Fruit fly (Drosophila melanogaster) whole organism, embryonic: Measurements from ENCODE around the gene CG17612.

Source experiments
- Abd-B ChIP-seq: fragments of 200-800 bp; sonication (Bioruptor generic); optimal IDR thresholded peaks from 2 replicates; lab custom pipeline; 2018; ENCODE audit warnings: missing biosample characterization, mild to moderate bottlenecking, missing genetic modification characterization, moderate library complexity
- Aef1 ChIP-seq: fragments of 200-800 bp; sonication (Bioruptor generic); IDR thresholded peaks from 3 replicates; pipeline ENCODE4 v1.3.6; 2022; ENCODE audit warnings: missing biosample characterization, missing genetic modification characterization
- Bdp1 ChIP-seq: fragments of 200-800 bp; sonication (Bioruptor generic); optimal IDR thresholded peaks from 3 replicates; lab custom pipeline; 2016; ENCODE audit warnings: missing biosample characterization, missing genetic modification characterization
- CG11695 ChIP-seq: fragments of 200-800 bp; sonication (Bioruptor generic); IDR thresholded peaks from 3 replicates; pipeline ENCODE4 v1.3.6; 2022; ENCODE audit warnings: missing biosample characterization, missing genetic modification characterization
- CG17186 ChIP-seq: fragments of 200-800 bp; sonication (Bioruptor generic); optimal IDR thresholded peaks from 3 replicates; lab custom pipeline; 2017; ENCODE audit warnings: missing biosample characterization, missing genetic modification reagents, missing genetic modification characterization
- CG4360 ChIP-seq: fragments of 200-800 bp; sonication (Bioruptor generic); IDR thresholded peaks from 2 replicates; pipeline ENCODE4 v1.3.6; 2022; ENCODE audit warnings: missing biosample characterization, missing genetic modification characterization
- CG8388 ChIP-seq: fragments of 200-800 bp; sonication (Bioruptor generic); optimal IDR thresholded peaks from 2 replicates; lab custom pipeline; 2019; ENCODE audit warnings: missing biosample characterization, mild to moderate bottlenecking, missing genetic modification characterization, moderate library complexity
- Nf-YB ChIP-seq: fragments of 200-800 bp; sonication (Bioruptor generic); optimal IDR thresholded peaks from 3 replicates; lab custom pipeline; 2019; ENCODE audit warnings: missing biosample characterization, mild to moderate bottlenecking, missing genetic modification characterization, moderate library complexity
- Nf-YC ChIP-seq: fragments of 200-800 bp; optimal IDR thresholded peaks from 3 replicates; lab custom pipeline; 2019; ENCODE audit warnings: missing biosample characterization, mild to moderate bottlenecking, missing genetic modification characterization, moderate library complexity
- fu2 ChIP-seq: fragments of 200-800 bp; sonication (Bioruptor generic); optimal IDR thresholded peaks from 2 replicates; lab custom pipeline; 2016; ENCODE audit warnings: missing biosample characterization, missing genetic modification characterization
- nerfin-1 ChIP-seq: fragments of 200-800 bp; sonication (Bioruptor generic); optimal IDR thresholded peaks from 3 replicates; lab custom pipeline; 2019; ENCODE audit warnings: missing biosample characterization, mild to moderate bottlenecking, missing genetic modification characterization, moderate library complexity
- prd ChIP-seq, 3 experiments: fragments of >200 bp in 2 of 3; fragments of 200-800 bp in 1 of 3; sonication (Bioruptor generic) in 1 of 3; optimal IDR thresholded peaks in 2 of 3; IDR thresholded peaks in 1 of 3; 2 replicates in 2 of 3; 3 replicates in 1 of 3; pipeline versions ENCODE4 v1.3.6 to Lab custom; 2017 to 2022; ENCODE audit warnings: missing biosample characterization in 1 of 3, missing genetic modification characterization in 1 of 3
- unpg ChIP-seq: fragments of 200-800 bp; sonication (Bioruptor generic); optimal IDR thresholded peaks from 3 replicates; lab custom pipeline; 2018; ENCODE audit warnings: missing biosample characterization, mild to moderate bottlenecking, missing genetic modification characterization, moderate library complexity

dm6 chr2L:4375035-4376009, 7.2 kb downstream of the CG17612 start:
- TF ChIP-seq nerfin-1 (tag; lab: Kevin White, UChicago) (peak; percentile 2), CG4360 (GFP tag; lab: Robert Waterston, UW) (no peak), prd (optimal IDR thresholded peaks at IDR 0.05; lab: Kevin White, UChicago) (no peak), prd (GFP tag; IDR thresholded peaks at IDR 0.05; lab: Robert Waterston, UW) (no peak), CG11695 (GFP tag; lab: Robert Waterston, UW) (no peak), fu2 (no peak), Nf-YB (GFP tag; lab: Kevin White, UChicago) (no peak), Abd-B (GFP tag; lab: Kevin White, UChicago) (no peak), CG8388 (GFP tag; lab: Kevin White, UChicago) (no peak), Aef1 (GFP tag; lab: Robert Waterston, UW) (no peak), unpg (GFP tag; lab: Kevin White, UChicago) (peak; percentile 12), CG17186 (no peak), Nf-YC (tag; lab: Kevin White, UChicago) (no peak), Bdp1 (GFP tag; lab: Kevin White, UChicago) (no peak)
